Fruit fly (Drosophila melanogaster): Measurements from ENCODE around the gene Kcmf1.

Gene Kcmf1

dm6 chr3R:9049091-9049981 lies 34.6 kb upstream of the Kcmf1 start:
- no peak for TF ChIP-seq CG6689 (GFP tag; IDR thresholded peaks at IDR 0.05)
- TF ChIP-seq CG4404 (GFP tag; IDR thresholded peaks at IDR 0.05): no peak
- peak; percentile 22 for TF ChIP-seq CG15269 (tag; optimal IDR thresholded peaks at IDR 0.05)
- TF ChIP-seq gcm (GFP tag; optimal IDR thresholded peaks at IDR 0.05): no peak
- TF ChIP-seq hb (GFP tag; IDR thresholded peaks at IDR 0.05; ENCODE audit: partially characterized antibody): no peak
- no peak for TF ChIP-seq CG6765 (GFP tag; optimal IDR thresholded peaks at IDR 0.05)
- peak in 1 of 2 experiments; percentile 16 for TF ChIP-seq Pdp1 (GFP tag; optimal IDR thresholded peaks at IDR 0.05)
- no peak for TF ChIP-seq CG17361 (GFP tag; IDR thresholded peaks at IDR 0.05)
- TF ChIP-seq gem (tag; optimal IDR thresholded peaks at IDR 0.05): peak; percentile 30
- TF ChIP-seq sd (tag; optimal IDR thresholded peaks at IDR 0.05): peak; percentile 6
- TF ChIP-seq Fer3 (tag; optimal IDR thresholded peaks at IDR 0.05): peak; percentile 14
- TF ChIP-seq CG7357 (GFP tag; IDR thresholded peaks at IDR 0.05): no peak
- peak; percentile 53 for TF ChIP-seq Med (GFP tag)
- no peak for TF ChIP-seq bigmax (GFP tag; optimal IDR thresholded peaks at IDR 0.05)
- TF ChIP-seq CG4617 (GFP tag; optimal IDR thresholded peaks at IDR 0.05; ENCODE audit: borderline replicate concordance): no peak
- TF ChIP-seq lilli (GFP tag; optimal IDR thresholded peaks at IDR 0.05): peak; percentile 22
- TF ChIP-seq PHDP (tag; optimal IDR thresholded peaks at IDR 0.05): peak; percentile 23
- TF ChIP-seq jigr1 (GFP tag; IDR thresholded peaks at IDR 0.05): no peak
- no peak for TF ChIP-seq CG3281 (GFP tag; optimal IDR thresholded peaks at IDR 0.05)
- TF ChIP-seq sug (tag; optimal IDR thresholded peaks at IDR 0.05): peak; percentile 96
- peak; percentile 31 for TF ChIP-seq lab (GFP tag; optimal IDR thresholded peaks at IDR 0.05)
- no peak for TF ChIP-seq da (GFP tag; optimal IDR thresholded peaks at IDR 0.05)
- no peak for TF ChIP-seq CG11093 (GFP tag; IDR thresholded peaks at IDR 0.05)
- TF ChIP-seq CG13296 (GFP tag; optimal IDR thresholded peaks at IDR 0.05): peak; percentile 43
- no peak for TF ChIP-seq CG17829 (tag; optimal IDR thresholded peaks at IDR 0.05)
- peak; percentile 13 for TF ChIP-seq CG15514 (GFP tag; optimal IDR thresholded peaks at IDR 0.05)
- peak; percentile 90 for TF ChIP-seq cwo (GFP tag; optimal IDR thresholded peaks at IDR 0.05)
- peak; percentile 36 for TF ChIP-seq dm (GFP tag; optimal IDR thresholded peaks at IDR 0.05)
- no peak for TF ChIP-seq CG8290 (GFP tag; optimal IDR thresholded peaks at IDR 0.05)
- TF ChIP-seq CG8290 (tag; optimal IDR thresholded peaks at IDR 0.05): peak in 1 of 2 experiments; percentile 29
- peak; percentile 11 for TF ChIP-seq grau (tag; optimal IDR thresholded peaks at IDR 0.05)
- no peak for TF ChIP-seq pita (GFP tag; optimal IDR thresholded peaks at IDR 0.05)
- peak; percentile 11 for TF ChIP-seq CG2678 (tag; optimal IDR thresholded peaks at IDR 0.05)
- peak; percentile 33 for TF ChIP-seq Meics (GFP tag; optimal IDR thresholded peaks at IDR 0.05)
- peak; percentile 11 for TF ChIP-seq zfh2 (GFP tag; optimal IDR thresholded peaks at IDR 0.05)
- TF ChIP-seq CG10462 (GFP tag; optimal IDR thresholded peaks at IDR 0.05): no peak
- TF ChIP-seq CG8388 (GFP tag; optimal IDR thresholded peaks at IDR 0.05): peak; percentile 94
- TF ChIP-seq shn (GFP tag; optimal IDR thresholded peaks at IDR 0.05): no peak
- no peak for TF ChIP-seq fd102C (GFP tag; optimal IDR thresholded peaks at IDR 0.05)
- peak; percentile 3 for TF ChIP-seq oc (tag; optimal IDR thresholded peaks at IDR 0.05)
- no peak for TF ChIP-seq CG10267 (tag; optimal IDR thresholded peaks at IDR 0.05)
- peak; percentile 77 for TF ChIP-seq sens (GFP tag)
- TF ChIP-seq YL-1 (GFP tag; optimal IDR thresholded peaks at IDR 0.05): peak; percentile 38
- TF ChIP-seq CG13894 (tag; optimal IDR thresholded peaks at IDR 0.05): peak; percentile 57
